Fruit fly (Drosophila melanogaster) whole organism, embryonic: ENCODE results near the gene CG15155.

Source experiments
- Atf3 ChIP-seq: fragments of 200-800 bp; sonication (Bioruptor generic); optimal IDR thresholded peaks from 3 replicates; lab custom pipeline; 2016; ENCODE audit warnings: missing biosample characterization, missing genetic modification characterization
- CG11504 ChIP-seq: fragments of 200-800 bp; sonication (Bioruptor generic); optimal IDR thresholded peaks from 3 replicates; lab custom pipeline; 2019; ENCODE audit warnings: missing biosample characterization, mild to moderate bottlenecking, missing genetic modification characterization, moderate library complexity
- CG11560 ChIP-seq: fragments of 200-800 bp; sonication (Bioruptor generic); IDR thresholded peaks from 3 replicates; pipeline ENCODE4 v1.3.6; 2022; ENCODE audit warnings: missing biosample characterization, missing genetic modification characterization
- CG11695 ChIP-seq: fragments of 200-800 bp; sonication (Bioruptor generic); IDR thresholded peaks from 3 replicates; pipeline ENCODE4 v1.3.6; 2022; ENCODE audit warnings: missing biosample characterization, missing genetic modification characterization
- CG14050 ChIP-seq: fragments of 200-800 bp; sonication (Bioruptor generic); IDR thresholded peaks from 3 replicates; pipeline ENCODE4 v1.3.6; 2022; ENCODE audit warnings: missing biosample characterization, missing genetic modification characterization
- CG14710 ChIP-seq: fragments of 200-800 bp; sonication (Bioruptor generic); optimal IDR thresholded peaks from 3 replicates; lab custom pipeline; 2019; ENCODE audit warnings: missing biosample characterization, mild to moderate bottlenecking, missing genetic modification characterization, moderate library complexity
- CG14860 ChIP-seq: fragments of 200-800 bp; sonication (Bioruptor generic); IDR thresholded peaks from 3 replicates; pipeline ENCODE4 v1.3.6; 2022; ENCODE audit warnings: missing biosample characterization, missing genetic modification characterization; ENCODE audit not compliant: partially characterized antibody
- CG1603 ChIP-seq: fragments of 200-800 bp; sonication (Bioruptor generic); optimal IDR thresholded peaks from 2 replicates; lab custom pipeline; 2019; ENCODE audit warnings: missing biosample characterization, mild to moderate bottlenecking, missing genetic modification characterization, moderate library complexity
- CG17359 ChIP-seq: fragments of 200-800 bp; sonication (Bioruptor generic); optimal IDR thresholded peaks from 3 replicates; lab custom pipeline; 2018; ENCODE audit warnings: missing biosample characterization, mild to moderate bottlenecking, missing genetic modification characterization, moderate library complexity
- CG17802 ChIP-seq: fragments of 200-800 bp; sonication (Bioruptor generic); optimal IDR thresholded peaks from 2 replicates; lab custom pipeline; 2018; ENCODE audit warnings: missing biosample characterization, mild to moderate bottlenecking, missing genetic modification characterization, moderate library complexity
- CG1792 ChIP-seq: fragments of 200-800 bp; sonication (Bioruptor generic); optimal IDR thresholded peaks from 2 replicates; lab custom pipeline; 2016; ENCODE audit warnings: missing biosample characterization, missing genetic modification characterization
- CG18011 ChIP-seq: fragments of 200-800 bp; sonication (Bioruptor generic); optimal IDR thresholded peaks from 2 replicates; lab custom pipeline; 2017; ENCODE audit warnings: missing biosample characterization, missing genetic modification characterization, mild to moderate bottlenecking, moderate library complexity, missing genotype
- CG32767 ChIP-seq: fragments of 200-800 bp; sonication (Bioruptor generic); IDR thresholded peaks from 2 replicates; pipeline ENCODE4 v1.3.6; 2022; ENCODE audit warnings: missing biosample characterization, missing genetic modification characterization
- CG4617 ChIP-seq: fragments of 200-800 bp; sonication (Bioruptor generic); optimal IDR thresholded peaks from 3 replicates; lab custom pipeline; 2016; ENCODE audit warnings: missing biosample characterization, missing genetic modification characterization, borderline replicate concordance
- CG6254 ChIP-seq: fragments of 200-800 bp; sonication (Bioruptor generic); optimal IDR thresholded peaks from 3 replicates; lab custom pipeline; 2017; ENCODE audit warnings: mild to moderate bottlenecking, missing biosample characterization, missing genetic modification reagents, missing genetic modification characterization
- CG6272 ChIP-seq: fragments of 200-800 bp; sonication (Bioruptor generic); IDR thresholded peaks from 2 replicates; pipeline ENCODE4 v1.3.6; 2022; ENCODE audit warnings: missing biosample characterization, missing genetic modification characterization
- CG7357 ChIP-seq: fragments of 200-800 bp; sonication (Bioruptor generic); IDR thresholded peaks from 3 replicates; pipeline ENCODE4 v1.3.6; 2022; ENCODE audit warnings: missing biosample characterization, missing genetic modification characterization
- CG7786 ChIP-seq: fragments of 200-800 bp; sonication (Bioruptor generic); optimal IDR thresholded peaks from 2 replicates; lab custom pipeline; 2016; ENCODE audit warnings: missing biosample characterization, missing genetic modification characterization
- CG8089 ChIP-seq: fragments of 200-800 bp; sonication (Bioruptor generic); optimal IDR thresholded peaks from 3 replicates; lab custom pipeline; 2016; ENCODE audit warnings: missing biosample characterization, missing genetic modification characterization
- CG8478 ChIP-seq: fragments of >200 bp; optimal IDR thresholded peaks from 2 replicates; lab custom pipeline; 2018
- CG8765 ChIP-seq: fragments of 200-800 bp; sonication (Bioruptor generic); IDR thresholded peaks from 2 replicates; pipeline ENCODE4 v1.3.6; 2022; ENCODE audit warnings: missing biosample characterization, missing genetic modification characterization
- CG9797 ChIP-seq: fragments of 200-800 bp; sonication (Bioruptor generic); optimal IDR thresholded peaks from 3 replicates; lab custom pipeline; 2018; ENCODE audit warnings: missing biosample characterization, mild to moderate bottlenecking, missing genetic modification characterization
- Camta ChIP-seq: fragments of 200-800 bp; sonication (Bioruptor generic); optimal IDR thresholded peaks from 2 replicates; lab custom pipeline; 2016; ENCODE audit warnings: missing biosample characterization, missing genetic modification characterization
- CrebB ChIP-seq: fragments of 200-800 bp; sonication (Bioruptor generic); optimal IDR thresholded peaks from 3 replicates; lab custom pipeline; 2018; ENCODE audit warnings: missing biosample characterization, mild to moderate bottlenecking, missing genetic modification characterization
- Dbx ChIP-seq: fragments of 200-800 bp; sonication (Bioruptor generic); IDR thresholded peaks from 3 replicates; pipeline ENCODE4 v1.3.6; 2022; ENCODE audit warnings: missing biosample characterization, missing genetic modification characterization
- Doc3 ChIP-seq: fragments of 200-800 bp; sonication (Bioruptor generic); IDR thresholded peaks from 3 replicates; pipeline ENCODE4 v1.3.6; 2022; ENCODE audit warnings: missing biosample characterization, missing genetic modification characterization; ENCODE audit not compliant: partially characterized antibody
- GATAe ChIP-seq: fragments of 200-800 bp; sonication (Bioruptor generic); conservative IDR thresholded peaks from 2 replicates; pipeline ENCODE4 v1.3.6; 2022; ENCODE audit warnings: missing biosample characterization, missing genetic modification characterization
- MTF-1 ChIP-seq: fragments of 200-800 bp; sonication (Bioruptor generic); optimal IDR thresholded peaks from 2 replicates; lab custom pipeline; 2018; ENCODE audit warnings: missing biosample characterization, mild to moderate bottlenecking, missing genetic modification characterization, borderline replicate concordance
- Max ChIP-seq: fragments of 200-800 bp; sonication (Bioruptor generic); optimal IDR thresholded peaks from 2 replicates; lab custom pipeline; 2016; ENCODE audit warnings: missing biosample characterization, mild to moderate bottlenecking, missing genetic modification characterization
- Optix ChIP-seq: fragments of 200-800 bp; sonication (Bioruptor generic); IDR thresholded peaks from 3 replicates; pipeline ENCODE4 v1.3.6; 2022; ENCODE audit warnings: missing biosample characterization, missing genetic modification characterization
- Ptx1 ChIP-seq: fragments of 200-800 bp; sonication (Bioruptor generic); IDR thresholded peaks from 2 replicates; pipeline ENCODE4 v1.3.6; 2022; ENCODE audit warnings: missing biosample characterization, missing genetic modification characterization
- Side ChIP-seq: fragments of 200-800 bp; sonication (Bioruptor generic); optimal IDR thresholded peaks from 2 replicates; lab custom pipeline; 2016; ENCODE audit warnings: missing biosample characterization, missing genetic modification characterization
- TFAM ChIP-seq: fragments of 200-800 bp; sonication (Bioruptor generic); optimal IDR thresholded peaks from 2 replicates; lab custom pipeline; 2017; ENCODE audit warnings: missing biosample characterization, missing genetic modification characterization, inconsistent platforms
- Taf1 ChIP-seq: fragments of 200-800 bp; sonication (Bioruptor generic); IDR thresholded peaks from 2 replicates; pipeline ENCODE4 v1.3.6; 2022; ENCODE audit warnings: missing biosample characterization, missing genetic modification characterization
- croc ChIP-seq: fragments of 200-800 bp; sonication (Bioruptor generic); conservative IDR thresholded peaks from 3 replicates; pipeline ENCODE4 v1.3.6; 2022; ENCODE audit warnings: missing biosample characterization, missing genetic modification characterization
- disco-r ChIP-seq: fragments of 200-800 bp; sonication (Bioruptor generic); optimal IDR thresholded peaks from 2 replicates; lab custom pipeline; 2016; ENCODE audit warnings: missing biosample characterization, missing genetic modification characterization
- dm ChIP-seq: fragments of 200-800 bp; sonication (Bioruptor generic); optimal IDR thresholded peaks from 3 replicates; lab custom pipeline; 2016; ENCODE audit warnings: missing biosample characterization, missing genetic modification characterization
- dmrt99B ChIP-seq: fragments of 200-800 bp; sonication (Bioruptor generic); optimal IDR thresholded peaks from 2 replicates; lab custom pipeline; 2018; ENCODE audit warnings: missing biosample characterization, mild to moderate bottlenecking, missing genetic modification characterization, moderate library complexity
- fd96Cb ChIP-seq: fragments of 200-800 bp; sonication (Bioruptor generic); optimal IDR thresholded peaks from 2 replicates; lab custom pipeline; 2018; ENCODE audit warnings: missing biosample characterization, mild to moderate bottlenecking, missing genetic modification characterization, moderate library complexity
- gem ChIP-seq: fragments of 200-800 bp; sonication (Bioruptor generic); optimal IDR thresholded peaks from 2 replicates; lab custom pipeline; 2019; ENCODE audit warnings: missing biosample characterization, mild to moderate bottlenecking, missing genetic modification characterization, moderate library complexity
- grn ChIP-seq: fragments of 200-800 bp; sonication (Bioruptor generic); optimal IDR thresholded peaks from 3 replicates; lab custom pipeline; 2017; ENCODE audit warnings: missing biosample characterization, missing genetic modification characterization
- h ChIP-seq: fragments of >200 bp; optimal IDR thresholded peaks from 2 replicates; lab custom pipeline; 2017
- ind ChIP-seq: fragments of 200-800 bp; sonication (Bioruptor generic); optimal IDR thresholded peaks from 3 replicates; lab custom pipeline; 2016; ENCODE audit warnings: missing biosample characterization, missing genetic modification characterization
- kni ChIP-seq: fragments of 200-800 bp; sonication (Bioruptor generic); optimal IDR thresholded peaks from 3 replicates; lab custom pipeline; 2017; ENCODE audit warnings: mild to moderate bottlenecking, missing biosample characterization, missing genetic modification reagents, missing genetic modification characterization
- maf-S ChIP-seq: fragments of 200-800 bp; sonication (Bioruptor generic); optimal IDR thresholded peaks from 2 replicates; lab custom pipeline; 2016; ENCODE audit warnings: missing biosample characterization, missing genetic modification characterization
- mld ChIP-seq: fragments of 200-800 bp; sonication (Bioruptor generic); IDR thresholded peaks from 3 replicates; pipeline ENCODE4 v1.3.6; 2022; ENCODE audit warnings: missing biosample characterization, missing genetic modification characterization; ENCODE audit not compliant: partially characterized antibody
- nerfin-2 ChIP-seq: fragments of 200-800 bp; sonication (Bioruptor generic); IDR thresholded peaks from 2 replicates; pipeline ENCODE4 v1.3.6; 2022; ENCODE audit warnings: missing biosample characterization, missing genetic modification characterization; ENCODE audit not compliant: partially characterized antibody
- onecut ChIP-seq: fragments of 200-800 bp; sonication (Bioruptor generic); IDR thresholded peaks from 2 replicates; pipeline ENCODE4 v1.3.6; 2022; ENCODE audit warnings: missing biosample characterization, missing genetic modification characterization
- sens-2 ChIP-seq: fragments of 200-800 bp; sonication (Bioruptor generic); IDR thresholded peaks from 2 replicates; pipeline ENCODE4 v1.3.6; 2022; ENCODE audit warnings: missing biosample characterization, missing genetic modification characterization
- sim ChIP-seq: fragments of 200-800 bp; sonication (Bioruptor generic); IDR thresholded peaks from 2 replicates; pipeline ENCODE4 v1.3.6; 2022; ENCODE audit warnings: missing biosample characterization, missing genetic modification characterization
- sima ChIP-seq: fragments of 200-800 bp; sonication (Bioruptor generic); optimal IDR thresholded peaks from 2 replicates; lab custom pipeline; 2016; ENCODE audit warnings: missing biosample characterization, missing genetic modification characterization
- tap ChIP-seq: fragments of 200-800 bp; optimal IDR thresholded peaks from 3 replicates; lab custom pipeline; 2019; ENCODE audit warnings: missing biosample characterization, mild to moderate bottlenecking, missing genetic modification characterization, moderate library complexity

The CG15155 gene

DNA sequence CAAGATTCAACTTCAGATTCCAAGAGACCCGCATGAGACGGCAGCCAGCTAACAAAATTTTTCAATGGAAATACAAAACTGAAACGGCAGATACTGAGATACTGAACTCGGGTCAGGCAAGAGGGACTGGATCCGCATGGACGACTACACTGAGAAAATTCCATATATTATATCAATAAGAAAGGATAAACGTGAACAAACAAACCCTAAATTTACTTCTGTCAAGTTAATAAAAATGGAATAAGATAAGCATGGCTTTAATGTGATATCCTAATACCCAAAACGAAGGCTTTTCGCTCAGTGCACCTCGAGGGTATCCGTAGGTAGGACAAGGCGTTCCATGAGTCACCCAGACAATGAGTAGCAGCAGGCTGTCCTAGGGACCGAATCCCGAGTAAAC, 9.4 kb upstream of the CG15155 start (continued):
- TF ChIP-seq CG11695 (GFP tag; lab: Robert Waterston, UW) (peak; percentile 81), CG32767 (peak; percentile 67), CG9797 (GFP tag; lab: Kevin White, UChicago) (peak; percentile 20), Dbx (GFP tag; lab: Robert Waterston, UW) (peak; percentile 80), CG7786 (GFP tag; lab: Kevin White, UChicago) (peak; percentile 91), CG11560 (tag; lab: Robert Waterston, UW) (peak; percentile 62; the same call in 2 of the 3 replicates), mld (GFP tag; lab: Robert Waterston, UW) (no peak), TFAM (peak; percentile 55), onecut (GFP tag; lab: Robert Waterston, UW) (peak; percentile 80), Side (GFP tag; lab: Kevin White, UChicago) (peak; percentile 84), dm (peak; percentile 83), CG7357 (GFP tag; lab: Robert Waterston, UW) (peak; percentile 75), GATAe (no peak), dmrt99B (tag; lab: Kevin White, UChicago) (peak; percentile 79), disco-r (GFP tag; lab: Kevin White, UChicago) (peak; percentile 42), maf-S (GFP tag; lab: Kevin White, UChicago) (peak; percentile 81), CG11504 (tag; lab: Kevin White, UChicago) (peak; percentile 84), CG8089 (GFP tag; lab: Kevin White, UChicago) (peak; percentile 84), CG6254 (GFP tag; lab: Kevin White, UChicago) (peak; percentile 75), CG8478 (lab: Kevin White, UChicago) (no peak), Atf3 (GFP tag; lab: Kevin White, UChicago) (peak; percentile 71), CG8765 (GFP tag; lab: Robert Waterston, UW) (peak; percentile 94), Doc3 (GFP tag; lab: Robert Waterston, UW) (no peak), fd96Cb (tag; lab: Kevin White, UChicago) (peak; percentile 83), grn (GFP tag; lab: Kevin White, UChicago) (peak; percentile 53), Max (GFP tag; lab: Kevin White, UChicago) (peak; percentile 80), CG6272 (GFP tag; lab: Robert Waterston, UW) (peak; percentile 62; the same call in 1 of the 2 replicates), Camta (GFP tag; lab: Kevin White, UChicago) (peak; percentile 87), CG17359 (tag; lab: Kevin White, UChicago) (peak; percentile 76), nerfin-2 (GFP tag; lab: Robert Waterston, UW) (no peak), CG1792 (peak; percentile 64), sens-2 (GFP tag; lab: Robert Waterston, UW) (peak; percentile 84), CrebB (tag; lab: Kevin White, UChicago) (peak; percentile 63), CG14050 (GFP tag; lab: Robert Waterston, UW) (peak; percentile 63), gem (tag; lab: Kevin White, UChicago) (peak; percentile 92), sim (GFP tag; lab: Robert Waterston, UW) (peak; percentile 88), h (lab: Kevin White, UChicago) (no peak), Ptx1 (GFP tag; lab: Robert Waterston, UW) (peak; percentile 81), CG4617 (peak; percentile 65), sima (GFP tag; lab: Kevin White, UChicago) (peak; percentile 23), CG17802 (peak; percentile 47), croc (GFP tag; lab: Robert Waterston, UW) (peak; percentile 85), MTF-1 (GFP tag; lab: Kevin White, UChicago) (peak; percentile 73), ind (GFP tag; lab: Kevin White, UChicago) (peak; percentile 77), CG14710 (tag; lab: Kevin White, UChicago) (peak; percentile 89), CG14860 (GFP tag; lab: Robert Waterston, UW) (no peak), Optix (peak; percentile 85), CG1603 (peak; percentile 89), CG18011 (GFP tag; lab: Kevin White, UChicago) (peak; percentile 43), kni (GFP tag; lab: Kevin White, UChicago) (no peak), Taf1 (GFP tag; lab: Robert Waterston, UW) (peak; percentile 75), tap (tag; lab: Kevin White, UChicago) (peak; percentile 48)
